Worm (Caenorhabditis elegans) whole organism, early embryonic: ENCODE results near the gene npa-1.

Source experiments
- B0310.2 ChIP-seq: sonication (generic microtip); optimal IDR thresholded peaks from 2 replicates; lab custom pipeline; 2016; ENCODE audit warnings: mild to moderate bottlenecking, missing genetic modification characterization, missing compliant biosample characterization
- ama-1 ChIP-seq: fragments of 150-350 bp; optimal IDR thresholded peaks from 2 replicates; lab custom pipeline; 2014
- flt-1 ChIP-seq: fragments of 200-800 bp; sonication (Bioruptor generic); IDR thresholded peaks from 2 replicates; pipeline ENCODE4 v1.3.6; 2022; ENCODE audit warnings: missing genetic modification characterization, missing compliant biosample characterization

DNA sequence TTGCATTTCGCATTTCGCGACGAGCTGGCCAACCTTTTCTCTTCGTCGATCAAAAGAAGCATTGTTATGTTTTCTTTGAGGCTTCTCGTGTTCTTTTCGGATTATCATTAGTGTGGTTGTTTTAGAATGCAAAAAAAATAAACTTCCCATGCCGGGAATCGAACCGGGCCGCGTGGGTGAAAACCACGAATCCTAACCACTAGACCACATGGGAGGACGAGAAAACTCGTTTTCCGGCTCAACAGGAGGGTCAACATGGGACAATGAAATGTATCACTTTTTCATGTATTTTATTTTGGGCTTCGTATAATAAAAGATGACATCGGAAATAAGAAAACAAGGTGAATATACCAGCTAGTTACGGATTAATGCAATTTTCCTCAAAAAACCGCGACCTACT is 6.0 kb upstream of the npa-1 start:
- no peak for TF ChIP-seq ama-1 (lab: Kevin White, UChicago)
- no peak for TF ChIP-seq B0310.2 (tag; lab: Kevin White, UChicago)
- no peak for TF ChIP-seq flt-1 (GFP tag; lab: Robert Waterston, UW)
